Fruit fly (Drosophila melanogaster) whole organism, wandering third instar larva: ENCODE data around the gene CG14957.

Experiments used
- Myc ChIP-seq: fragments of >200 bp; optimal IDR thresholded peaks from 2 replicates; lab custom pipeline; 2017
- N ChIP-seq: fragments of >200 bp; optimal IDR thresholded peaks from 2 replicates; lab custom pipeline; 2018; ENCODE audit warnings: missing biosample characterization, missing external identifiers, missing genetic modification characterization
- brk ChIP-seq: fragments of 200-800 bp; sonication (Bioruptor generic); optimal IDR thresholded peaks from 2 replicates; lab custom pipeline; 2016; ENCODE audit warnings: missing biosample characterization, mild to moderate bottlenecking, missing genetic modification characterization
- dl ChIP-seq, 2 experiments: fragments of 175-275, 200-275 bp in 1 of 2; fragments of 200-275 bp in 1 of 2; sonication (Bioruptor generic); optimal IDR thresholded peaks; lab custom pipeline; 2018; ENCODE audit warnings: mild to moderate bottlenecking in 2 of 2, missing biosample characterization in 2 of 2, missing genetic modification characterization in 2 of 2, moderate library complexity in 2 of 2; ENCODE audit not compliant: partially characterized antibody in 2 of 2, insufficient read depth in 1 of 2
- fru ChIP-seq: fragments of 200-800 bp; sonication (Bioruptor generic); optimal IDR thresholded peaks from 3 replicates; lab custom pipeline; 2016; ENCODE audit warnings: missing biosample characterization, mild to moderate bottlenecking, missing genetic modification characterization
- h ChIP-seq: fragments of 200-800 bp; sonication (Bioruptor generic); optimal IDR thresholded peaks from 3 replicates; lab custom pipeline; 2016; ENCODE audit warnings: missing biosample characterization, mild to moderate bottlenecking, missing genetic modification characterization
- psq ChIP-seq: fragments of 200-800 bp; sonication (Bioruptor generic); optimal IDR thresholded peaks from 3 replicates; lab custom pipeline; 2017; ENCODE audit warnings: missing biosample characterization, mild to moderate bottlenecking, missing genetic modification characterization, moderate library complexity
- sage ChIP-seq: fragments of 200-800 bp; sonication (Bioruptor generic); optimal IDR thresholded peaks from 2 replicates; lab custom pipeline; 2016; ENCODE audit warnings: missing biosample characterization, mild to moderate bottlenecking, missing genetic modification characterization

dm6 chr3L:3225769-3226457 lies 38.5 kb downstream of the CG14957 start:
- no peak for TF ChIP-seq Myc (lab: Kevin White, UChicago)
- peak; percentile 66 for TF ChIP-seq psq (GFP tag; lab: Kevin White, UChicago)
- TF ChIP-seq dl (GFP tag; optimal IDR thresholded peaks at IDR 0.05; lab: Kevin White, UChicago; ENCODE audit: insufficient read depth in 1 of 2, partially characterized antibody in 2 of 2), result peak in 1 of 2 experiments; percentile 92
- TF ChIP-seq brk, result no peak
- TF ChIP-seq h (GFP tag; lab: Kevin White, UChicago), result no peak
- TF ChIP-seq fru (GFP tag; lab: Kevin White, UChicago), result no peak
- no peak for TF ChIP-seq sage
- TF ChIP-seq N (GFP tag; lab: Kevin White, UChicago), result no peak
